Fruit fly (Drosophila melanogaster): ENCODE data around the gene Slc25A46b.
A peak's percentile ranks its signal among the peaks of the same experiment; 100 is the strongest.

The Slc25A46b gene

DNA sequence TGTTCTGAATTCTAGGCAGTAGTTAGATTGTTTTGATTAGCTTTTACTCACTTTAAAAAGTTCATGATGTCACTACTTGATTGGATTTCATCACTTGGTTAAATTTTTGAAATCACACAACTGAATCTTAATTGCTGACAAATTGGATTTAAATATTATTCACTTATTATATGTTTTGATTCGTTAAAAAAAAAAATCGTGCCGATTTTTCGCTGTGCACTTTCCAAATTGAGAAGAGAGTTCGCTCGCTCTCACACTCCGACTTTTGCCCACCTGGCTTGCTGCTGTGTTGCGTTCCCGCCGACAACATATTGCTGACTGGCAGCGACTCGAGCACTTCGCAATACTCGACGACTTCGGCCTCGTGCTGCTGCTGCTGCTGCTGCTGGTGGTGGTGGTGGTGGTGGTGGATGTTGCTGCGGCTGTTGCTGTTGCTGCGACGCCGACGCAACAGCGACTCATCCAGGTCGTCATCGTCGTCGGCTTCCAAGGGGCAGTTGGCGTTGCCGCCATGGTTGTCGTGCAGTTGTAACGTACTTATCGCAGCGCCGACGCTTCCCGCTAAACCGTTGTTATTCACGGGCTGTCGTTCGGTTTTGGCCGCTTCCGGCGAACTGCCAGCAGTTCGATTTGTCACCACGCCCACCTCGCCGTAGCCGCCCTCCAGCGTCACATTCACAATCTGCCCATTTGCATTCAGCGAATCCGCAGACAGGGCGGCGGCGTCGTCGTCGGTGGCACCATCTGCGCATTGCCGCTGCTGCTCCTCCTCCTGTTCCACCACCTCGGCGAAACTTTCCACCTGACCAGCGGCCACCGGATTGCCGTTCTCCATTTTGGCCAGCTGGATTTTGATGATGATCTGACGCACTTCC is 45.3 kb downstream of the Slc25A46b start:
- TF ChIP-seq foxo (GFP tag; optimal IDR thresholded peaks at IDR 0.05) (peak in 1 of 2 experiments; percentile 73), woc (GFP tag; optimal IDR thresholded peaks at IDR 0.05) (peak; percentile 26), Dif (GFP tag; optimal IDR thresholded peaks at IDR 0.05; ENCODE audit: partially characterized antibody) (peak; percentile 61), Dfd (GFP tag; optimal IDR thresholded peaks at IDR 0.05) (peak; percentile 8), psq (GFP tag; optimal IDR thresholded peaks at IDR 0.05) (peak; percentile 32), jim (GFP tag; optimal IDR thresholded peaks at IDR 0.05) (no peak), h (GFP tag; optimal IDR thresholded peaks at IDR 0.05) (peak; percentile 78), Jra (GFP tag; optimal IDR thresholded peaks at IDR 0.05) (no peak), br (GFP tag; optimal IDR thresholded peaks at IDR 0.05) (peak; percentile 72), Hnf4 (GFP tag; optimal IDR thresholded peaks at IDR 0.05) (peak; percentile 72), Sp1 (GFP tag; optimal IDR thresholded peaks at IDR 0.05) (peak; percentile 65), dmrt93B (GFP tag; optimal IDR thresholded peaks at IDR 0.05) (peak; percentile 27), CrebA (GFP tag; optimal IDR thresholded peaks at IDR 0.05; ENCODE audit: borderline replicate concordance) (no peak), HLH106 (tag; optimal IDR thresholded peaks at IDR 0.05) (peak; percentile 63), Hr78 (GFP tag; optimal IDR thresholded peaks at IDR 0.05) (no peak), Mio (GFP tag; optimal IDR thresholded peaks at IDR 0.05) (no peak), tai (GFP tag; optimal IDR thresholded peaks at IDR 0.05) (no peak), dl (GFP tag; optimal IDR thresholded peaks at IDR 0.05; ENCODE audit: insufficient read depth in 1 of 2, partially characterized antibody in 2 of 2) (peak in 1 of 2 experiments; percentile 51), fru (GFP tag; optimal IDR thresholded peaks at IDR 0.05) (peak; percentile 70), Hr83 (GFP tag; optimal IDR thresholded peaks at IDR 0.05; ENCODE audit: poor library complexity, severe bottlenecking) (peak; percentile 73), brk (GFP tag; optimal IDR thresholded peaks at IDR 0.05) (peak; percentile 56), ey (GFP tag; optimal IDR thresholded peaks at IDR 0.05) (peak; percentile 71), OdsH (GFP tag; optimal IDR thresholded peaks at IDR 0.05) (peak; percentile 66), Abd-B (GFP tag; optimal IDR thresholded peaks at IDR 0.05) (no peak), sv (GFP tag; optimal IDR thresholded peaks at IDR 0.05) (peak; percentile 37), Rel (GFP tag; optimal IDR thresholded peaks at IDR 0.05) (no peak), Rel (tag; optimal IDR thresholded peaks at IDR 0.05) (peak; percentile 40), rgr (GFP tag; optimal IDR thresholded peaks at IDR 0.05) (peak; percentile 67)

DNA sequence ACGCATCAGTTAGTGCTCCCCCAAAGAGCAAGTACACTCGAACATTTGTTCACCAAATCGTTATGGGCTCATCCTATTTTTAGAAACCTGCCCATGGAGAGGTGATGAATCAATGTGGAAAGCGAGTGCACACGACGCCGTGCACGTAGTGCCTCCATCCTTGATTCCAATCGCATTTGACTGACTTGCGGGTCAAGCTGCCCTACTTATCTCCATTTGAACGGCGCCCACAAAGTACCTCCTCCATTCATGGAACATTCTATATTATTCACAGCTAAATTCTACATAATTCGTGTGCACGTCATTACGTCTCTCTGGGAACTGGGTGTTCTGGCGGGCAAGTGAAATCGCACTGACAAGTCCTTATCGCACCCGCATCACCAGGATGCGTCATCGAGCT is 46.8 kb downstream of the Slc25A46b start:
- TF ChIP-seq Dfd (GFP tag; optimal IDR thresholded peaks at IDR 0.05) (no peak), CG32264 (GFP tag; optimal IDR thresholded peaks at IDR 0.05) (no peak), N (GFP tag; optimal IDR thresholded peaks at IDR 0.05) (no peak), Hr83 (GFP tag; optimal IDR thresholded peaks at IDR 0.05; ENCODE audit: poor library complexity, severe bottlenecking) (no peak), OdsH (GFP tag; optimal IDR thresholded peaks at IDR 0.05) (no peak), dsf (GFP tag; optimal IDR thresholded peaks at IDR 0.05; ENCODE audit: borderline replicate concordance) (no peak), psq (GFP tag; optimal IDR thresholded peaks at IDR 0.05) (no peak), Hr78 (GFP tag; optimal IDR thresholded peaks at IDR 0.05) (no peak), rgr (GFP tag; optimal IDR thresholded peaks at IDR 0.05) (no peak), CrebA (GFP tag; optimal IDR thresholded peaks at IDR 0.05; ENCODE audit: borderline replicate concordance) (no peak), tai (GFP tag; optimal IDR thresholded peaks at IDR 0.05) (no peak), sv (GFP tag; optimal IDR thresholded peaks at IDR 0.05) (no peak), HLH106 (tag; optimal IDR thresholded peaks at IDR 0.05) (no peak), CG9705 (GFP tag; optimal IDR thresholded peaks at IDR 0.05) (no peak), usp (GFP tag; optimal IDR thresholded peaks at IDR 0.05) (no peak), jim (GFP tag; optimal IDR thresholded peaks at IDR 0.05) (no peak)

DNA sequence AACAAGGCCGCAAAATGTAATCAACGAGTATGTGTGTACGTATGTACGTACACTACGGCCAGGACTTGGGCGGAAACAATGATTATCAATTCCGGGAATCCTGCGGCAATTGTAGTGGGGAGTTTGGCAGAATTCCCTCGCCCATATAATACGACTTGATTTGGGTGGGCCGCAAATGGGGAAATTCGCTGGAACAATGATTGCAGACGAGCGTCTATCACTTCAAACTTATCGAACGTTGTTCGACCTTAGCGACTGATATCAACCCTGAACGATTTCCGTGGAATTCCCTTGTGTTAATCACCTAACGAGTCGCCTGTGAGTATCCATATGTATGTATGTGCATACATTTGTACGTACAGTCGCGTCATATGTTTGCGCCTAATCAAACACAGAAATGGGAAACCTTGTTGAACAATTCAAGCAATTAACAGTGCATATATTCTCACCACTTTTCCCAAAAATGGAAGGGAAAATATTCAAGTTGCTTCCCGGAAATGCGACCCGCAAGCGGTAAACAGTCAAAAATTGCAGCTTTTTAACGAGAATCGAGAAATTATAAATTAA is 48.0 kb downstream of the Slc25A46b start:
- no peak for TF ChIP-seq GATAd (GFP tag; optimal IDR thresholded peaks at IDR 0.05)
- peak; percentile 22 for TF ChIP-seq h (GFP tag; optimal IDR thresholded peaks at IDR 0.05)
- TF ChIP-seq ey (GFP tag; optimal IDR thresholded peaks at IDR 0.05) = no peak
- TF ChIP-seq Rel (GFP tag; optimal IDR thresholded peaks at IDR 0.05) = no peak
- TF ChIP-seq Rel (tag; optimal IDR thresholded peaks at IDR 0.05) = peak; percentile 76
- peak; percentile 28 for TF ChIP-seq Hr83 (GFP tag; optimal IDR thresholded peaks at IDR 0.05; ENCODE audit: poor library complexity, severe bottlenecking)
